Fruit fly (Drosophila melanogaster) whole organism, embryonic: ENCODE results near the gene CG10513.

Source experiments
- CG10274 ChIP-seq: fragments of 200-800 bp; sonication (Bioruptor generic); optimal IDR thresholded peaks from 3 replicates; lab custom pipeline; 2017; ENCODE audit warnings: missing biosample characterization, mild to moderate bottlenecking, missing genetic modification characterization
- CG9797 ChIP-seq: fragments of 200-800 bp; sonication (Bioruptor generic); optimal IDR thresholded peaks from 3 replicates; lab custom pipeline; 2018; ENCODE audit warnings: missing biosample characterization, mild to moderate bottlenecking, missing genetic modification characterization
- D ChIP-seq, 2 experiments: fragments of 200-800 bp in 1 of 2; fragments of >200 bp in 1 of 2; sonication (Bioruptor generic) in 1 of 2; optimal IDR thresholded peaks; 2 replicates in 1 of 2; 3 replicates in 1 of 2; lab custom pipeline; 2017; ENCODE audit warnings: mild to moderate bottlenecking in 1 of 2, missing biosample characterization in 1 of 2, missing genetic modification characterization in 1 of 2, missing genetic modification reagents in 1 of 2
- Hr3 ChIP-seq: fragments of 200-800 bp; sonication (Bioruptor generic); optimal IDR thresholded peaks from 3 replicates; lab custom pipeline; 2016; ENCODE audit warnings: missing biosample characterization, missing genetic modification characterization
- NC2β ChIP-seq: fragments of 200-800 bp; sonication (Bioruptor generic); optimal IDR thresholded peaks from 2 replicates; lab custom pipeline; 2016; ENCODE audit warnings: missing biosample characterization, missing genetic modification characterization
- Ravus ChIP-seq: fragments of 200-800 bp; sonication (Bioruptor generic); IDR thresholded peaks from 2 replicates; pipeline ENCODE4 v1.3.6; 2022; ENCODE audit warnings: missing biosample characterization, missing genetic modification characterization

- TF ChIP-seq D (optimal IDR thresholded peaks at IDR 0.05; lab: Kevin White, UChicago) (no peak), D (GFP tag; optimal IDR thresholded peaks at IDR 0.05; lab: Kevin White, UChicago) (no peak), CG9797 (no peak), CG10274 (no peak), Ravus (GFP tag; lab: Robert Waterston, UW) (no peak), NC2β (GFP tag; lab: Kevin White, UChicago) (no peak), Hr3 (GFP tag; lab: Kevin White, UChicago) (no peak)
Observed at dm6 chr3R:25309175-25309574, 32.2 kb upstream of the CG10513 start.
